Worm (Caenorhabditis elegans): Measurements from ENCODE around the gene dao-4.

Gene dao-4

DNA sequence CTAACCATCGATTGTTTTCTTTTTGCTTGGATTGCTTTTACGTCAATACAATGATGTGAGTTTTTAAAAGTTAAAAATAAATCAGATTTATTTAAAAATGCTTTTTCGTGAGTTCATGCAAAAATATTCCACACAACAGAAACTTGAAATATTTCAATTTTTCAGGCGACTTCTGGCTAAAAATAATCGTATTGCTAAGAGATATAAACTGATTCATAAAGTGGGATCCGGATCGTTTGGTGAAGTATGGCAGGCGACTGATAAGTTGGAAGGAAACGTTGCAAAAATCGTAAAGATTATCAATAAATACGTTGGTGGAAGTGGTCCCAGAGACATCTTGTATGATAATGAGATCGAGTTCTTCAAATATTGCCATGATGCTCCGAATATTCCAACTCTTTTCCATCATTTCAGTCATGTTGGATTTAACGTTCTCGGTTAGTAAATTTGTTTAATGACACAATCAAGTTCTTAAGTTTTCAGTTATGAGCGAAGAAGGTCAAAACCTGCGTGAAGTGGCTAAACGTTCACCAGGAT, 14.5 kb upstream of the dao-4 start, which contains the start of gene ZC373.3:
TSS of gene ZC373.3 (plus strand) at position 51 of the 537 bp plus-strand sequence.
- no peak for TF ChIP-seq flt-1 (GFP tag; IDR thresholded peaks at IDR 0.05)

- no peak for TF ChIP-seq ztf-29 (GFP tag; IDR thresholded peaks at IDR 0.05)
Measured at ce11 chrX:10068468-10068867, 6.6 kb upstream of the dao-4 start.

DNA sequence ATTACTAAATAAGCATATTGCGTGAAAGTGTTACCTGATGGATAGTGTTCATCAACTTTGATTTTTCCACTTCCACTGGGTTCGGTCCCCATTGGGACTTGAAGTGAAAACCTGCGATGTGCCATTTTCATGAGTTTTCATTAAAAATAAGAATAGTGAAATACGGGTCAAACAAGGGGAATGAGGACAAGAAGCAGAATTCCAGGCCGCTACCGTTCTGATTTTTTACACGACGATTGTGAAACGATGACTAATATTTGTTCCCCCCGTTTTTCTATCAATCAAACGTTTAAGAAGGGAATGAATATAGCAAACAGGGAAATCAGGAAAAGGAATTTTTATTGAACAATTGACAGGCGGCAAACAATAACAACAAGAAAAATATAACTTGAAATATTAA, 5.4 kb upstream of the dao-4 start, which contains the start of gene mlck-1:
TSS of gene mlck-1 (minus strand) at position 101 of the 400 bp plus-strand sequence.
- TF ChIP-seq med-1 (GFP tag; optimal IDR thresholded peaks at IDR 0.05; ENCODE audit: insufficient read depth), result no peak

DNA sequence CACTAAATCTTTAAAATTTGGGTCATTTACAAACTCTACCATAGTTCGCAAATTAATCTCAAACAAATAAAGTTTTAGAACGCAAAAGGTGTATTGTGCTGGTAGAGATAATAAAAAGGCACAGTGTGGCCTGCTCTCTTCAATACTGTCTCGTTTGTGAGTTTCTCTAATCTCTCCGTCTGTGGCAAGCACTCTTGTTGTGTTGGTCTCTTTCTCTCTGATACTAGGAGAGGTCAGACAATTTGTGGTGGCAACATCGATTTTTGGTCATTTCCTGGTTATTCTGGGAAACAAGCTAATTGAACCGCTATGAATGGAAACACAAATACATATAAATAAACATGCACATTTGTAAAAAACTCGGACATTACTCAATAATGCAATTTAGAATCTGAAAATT, 855 bp upstream of the dao-4 start, which contains the start of gene ZC373.5:
TSS of gene ZC373.5 (minus strand) at position 159 of the 400 bp plus-strand sequence.
- TF ChIP-seq flt-1 (GFP tag; IDR thresholded peaks at IDR 0.05), result no peak
- no peak for TF ChIP-seq ztf-29 (GFP tag; IDR thresholded peaks at IDR 0.05)
- no peak for TF ChIP-seq med-1 (GFP tag; optimal IDR thresholded peaks at IDR 0.05; ENCODE audit: insufficient read depth)

DNA sequence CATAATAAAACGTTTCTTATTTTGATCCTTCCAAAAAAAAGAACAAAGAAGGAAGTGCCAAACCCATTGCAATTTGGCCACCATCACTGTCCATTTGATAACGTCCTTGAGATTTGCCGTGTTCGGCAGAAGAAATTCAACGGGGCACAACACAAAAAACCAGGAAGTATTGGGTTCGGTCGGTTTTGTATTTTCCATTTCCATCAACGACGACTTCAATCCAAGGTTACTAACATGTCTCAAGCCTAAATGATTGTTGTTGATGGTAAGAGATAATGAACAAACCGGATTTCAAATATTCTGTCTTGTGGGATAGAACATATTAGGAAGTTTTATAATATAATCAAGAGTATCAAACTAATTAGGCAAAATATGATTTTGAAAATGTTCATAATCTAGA, 1.2 kb downstream of the dao-4 start:
- TF ChIP-seq ztf-23 (GFP tag; IDR thresholded peaks at IDR 0.05) (no peak), ztf-29 (GFP tag; IDR thresholded peaks at IDR 0.05) (no peak), flt-1 (GFP tag; IDR thresholded peaks at IDR 0.05) (no peak), cog-1 (tag; optimal IDR thresholded peaks at IDR 0.05) (no peak), tab-1 (GFP tag; IDR thresholded peaks at IDR 0.05) (no peak), klf-2 (GFP tag; conservative IDR thresholded peaks at IDR 0.05) (no peak), T22C8.4 (GFP tag; IDR thresholded peaks at IDR 0.05) (no peak), ref-1 (GFP tag; conservative IDR thresholded peaks at IDR 0.05) (no peak), med-1 (GFP tag; optimal IDR thresholded peaks at IDR 0.05; ENCODE audit: insufficient read depth) (no peak)

ce11 chrX:10077297-10077696, 2.2 kb downstream of the dao-4 start, which contains the start of gene col-176:
TSS of gene col-176 (plus strand) at chrX:10077597.
- TF ChIP-seq ztf-23 (GFP tag; IDR thresholded peaks at IDR 0.05) (no peak), cog-1 (tag; optimal IDR thresholded peaks at IDR 0.05) (no peak), T22C8.4 (GFP tag; IDR thresholded peaks at IDR 0.05) (no peak)

ce11 chrX:10078089-10078488, 3.0 kb downstream of the dao-4 start:
- TF ChIP-seq cog-1 (tag; optimal IDR thresholded peaks at IDR 0.05), result no peak
- no peak for TF ChIP-seq T22C8.4 (GFP tag; IDR thresholded peaks at IDR 0.05)
- TF ChIP-seq ztf-29 (GFP tag; IDR thresholded peaks at IDR 0.05), result no peak
- no peak for TF ChIP-seq med-1 (GFP tag; optimal IDR thresholded peaks at IDR 0.05; ENCODE audit: insufficient read depth)
- TF ChIP-seq ref-1 (GFP tag; conservative IDR thresholded peaks at IDR 0.05), result no peak
- no peak for TF ChIP-seq flt-1 (GFP tag; IDR thresholded peaks at IDR 0.05)
- peak; percentile 38; the same call in 1 of the 2 replicates for TF ChIP-seq ztf-23 (GFP tag; IDR thresholded peaks at IDR 0.05)

DNA sequence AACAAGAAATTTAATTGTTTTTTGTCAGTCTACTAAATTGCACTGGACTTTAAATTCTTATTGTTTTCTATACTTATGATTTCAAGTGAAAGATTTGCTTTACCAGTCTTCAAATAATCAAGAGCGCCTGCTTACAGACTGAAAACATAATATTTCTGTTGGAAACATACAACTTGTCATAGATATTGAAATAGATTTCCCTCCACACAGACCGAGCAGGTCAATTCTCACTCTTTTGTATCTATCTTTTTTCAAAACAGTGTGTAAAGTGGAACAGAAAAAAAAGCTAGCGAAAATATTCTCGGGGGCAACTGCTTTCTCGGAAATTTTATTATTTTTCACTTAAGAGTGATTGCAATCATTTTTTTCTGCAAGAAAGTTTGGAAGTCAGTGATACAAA, 3.5 kb downstream of the dao-4 start:
- no peak for TF ChIP-seq klf-2 (GFP tag; conservative IDR thresholded peaks at IDR 0.05)
- no peak for TF ChIP-seq ref-1 (GFP tag; conservative IDR thresholded peaks at IDR 0.05)
- TF ChIP-seq ztf-29 (GFP tag; IDR thresholded peaks at IDR 0.05), result no peak
- TF ChIP-seq tab-1 (GFP tag; IDR thresholded peaks at IDR 0.05), result no peak
- no peak for TF ChIP-seq cog-1 (tag; optimal IDR thresholded peaks at IDR 0.05)
- no peak for TF ChIP-seq med-1 (GFP tag; optimal IDR thresholded peaks at IDR 0.05; ENCODE audit: insufficient read depth)
- no peak for TF ChIP-seq T22C8.4 (GFP tag; IDR thresholded peaks at IDR 0.05)
- TF ChIP-seq ztf-23 (GFP tag; IDR thresholded peaks at IDR 0.05), result no peak
- TF ChIP-seq flt-1 (GFP tag; IDR thresholded peaks at IDR 0.05), result no peak

DNA sequence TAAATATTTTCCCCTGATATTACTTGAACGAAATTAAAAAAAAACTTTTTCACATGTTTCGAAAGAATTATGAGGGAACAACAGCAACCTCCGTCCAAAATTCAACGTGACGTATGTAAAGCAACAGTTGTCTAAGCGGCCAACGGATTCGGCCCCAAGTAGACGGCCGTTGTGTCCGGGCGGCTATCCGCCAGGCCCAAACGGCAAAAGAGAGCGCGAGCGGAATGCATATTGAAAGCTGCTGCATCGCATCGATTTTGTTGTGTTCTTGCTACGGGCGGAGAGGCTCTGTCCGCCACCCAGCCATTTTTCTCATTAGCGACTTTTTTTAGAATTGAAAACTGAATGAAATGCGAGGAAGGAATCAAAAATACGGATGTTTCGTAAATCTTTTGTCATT, 4.1 kb downstream of the dao-4 start:
- TF ChIP-seq cog-1 (tag; optimal IDR thresholded peaks at IDR 0.05), result no peak
- no peak for TF ChIP-seq med-1 (GFP tag; optimal IDR thresholded peaks at IDR 0.05; ENCODE audit: insufficient read depth)
- TF ChIP-seq ztf-23 (GFP tag; IDR thresholded peaks at IDR 0.05), result no peak
- no peak for TF ChIP-seq T22C8.4 (GFP tag; IDR thresholded peaks at IDR 0.05)
- TF ChIP-seq tab-1 (GFP tag; IDR thresholded peaks at IDR 0.05), result no peak
- no peak for TF ChIP-seq ztf-29 (GFP tag; IDR thresholded peaks at IDR 0.05)
- TF ChIP-seq ref-1 (GFP tag; conservative IDR thresholded peaks at IDR 0.05), result no peak
- no peak for TF ChIP-seq flt-1 (GFP tag; IDR thresholded peaks at IDR 0.05)
- no peak for TF ChIP-seq klf-2 (GFP tag; conservative IDR thresholded peaks at IDR 0.05)

DNA sequence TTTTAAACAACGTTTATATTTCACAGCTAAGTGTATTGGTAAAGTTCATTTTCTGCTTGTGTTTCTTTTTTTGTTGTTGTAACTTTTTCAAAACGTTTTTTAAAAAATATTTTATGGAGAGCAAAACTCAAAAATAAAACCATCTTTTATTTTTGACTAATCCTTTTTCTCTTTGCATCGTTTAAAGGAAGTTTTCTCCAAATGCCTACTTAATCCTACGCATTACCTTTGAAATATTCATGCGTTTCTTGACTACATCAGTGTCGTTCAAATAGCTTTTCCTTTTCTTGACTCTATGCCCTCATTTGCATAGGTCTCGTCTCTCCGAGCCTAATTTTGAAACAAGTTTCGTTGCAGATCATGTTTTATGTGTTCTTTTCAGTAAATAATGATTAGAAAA, 6.0 kb downstream of the dao-4 start:
- no peak for TF ChIP-seq ref-1 (GFP tag; conservative IDR thresholded peaks at IDR 0.05)
- no peak for TF ChIP-seq ztf-23 (GFP tag; IDR thresholded peaks at IDR 0.05)
- TF ChIP-seq flt-1 (GFP tag; IDR thresholded peaks at IDR 0.05), result no peak
- no peak for TF ChIP-seq tab-1 (GFP tag; IDR thresholded peaks at IDR 0.05)
- no peak for TF ChIP-seq cog-1 (tag; optimal IDR thresholded peaks at IDR 0.05)
- no peak for TF ChIP-seq med-1 (GFP tag; optimal IDR thresholded peaks at IDR 0.05; ENCODE audit: insufficient read depth)
- no peak for TF ChIP-seq ztf-29 (GFP tag; IDR thresholded peaks at IDR 0.05)
- TF ChIP-seq klf-2 (GFP tag; conservative IDR thresholded peaks at IDR 0.05), result no peak
- no peak for TF ChIP-seq T22C8.4 (GFP tag; IDR thresholded peaks at IDR 0.05)

DNA sequence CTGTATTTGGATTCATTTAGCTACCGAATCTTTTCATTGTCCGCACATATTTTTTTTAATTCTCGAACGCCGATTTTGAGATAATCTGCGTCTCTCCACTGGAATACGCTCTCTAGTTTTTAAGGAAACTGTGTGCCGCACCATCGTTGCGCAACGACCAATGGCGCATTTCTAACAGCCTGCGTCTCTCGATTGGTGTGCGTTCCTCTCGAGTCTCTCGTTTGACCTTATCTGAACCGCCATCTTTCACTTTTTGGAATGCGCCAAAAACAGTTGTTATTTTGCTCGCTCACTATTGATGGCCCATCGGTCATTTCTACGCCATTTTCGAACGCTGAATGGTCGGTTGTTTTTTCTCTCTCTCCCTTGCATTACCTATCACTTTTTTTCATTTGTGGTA, 8.2 kb downstream of the dao-4 start:
- no peak for TF ChIP-seq ztf-23 (GFP tag; IDR thresholded peaks at IDR 0.05)

Data from whole organism, midembryonic.